Fruit fly (Drosophila melanogaster) S2 (cell line): ENCODE data around the gene mil.
A peak's percentile ranks its signal among the peaks of the same experiment; 100 is the strongest.
"Not testable (repeated sequence)": the region's sequence is repeated elsewhere in the genome, so short reads cannot be mapped to it uniquely, and the experiment has no call there.

Experiments
- CG8478 ChIP-seq: fragments of >200 bp; optimal IDR thresholded peaks from 2 replicates; lab custom pipeline; 2018
- CTCF ChIP-seq, 2 experiments: fragments of >200 bp; optimal IDR thresholded peaks; 2 replicates each; lab custom pipeline; 2018

Gene mil

DNA sequence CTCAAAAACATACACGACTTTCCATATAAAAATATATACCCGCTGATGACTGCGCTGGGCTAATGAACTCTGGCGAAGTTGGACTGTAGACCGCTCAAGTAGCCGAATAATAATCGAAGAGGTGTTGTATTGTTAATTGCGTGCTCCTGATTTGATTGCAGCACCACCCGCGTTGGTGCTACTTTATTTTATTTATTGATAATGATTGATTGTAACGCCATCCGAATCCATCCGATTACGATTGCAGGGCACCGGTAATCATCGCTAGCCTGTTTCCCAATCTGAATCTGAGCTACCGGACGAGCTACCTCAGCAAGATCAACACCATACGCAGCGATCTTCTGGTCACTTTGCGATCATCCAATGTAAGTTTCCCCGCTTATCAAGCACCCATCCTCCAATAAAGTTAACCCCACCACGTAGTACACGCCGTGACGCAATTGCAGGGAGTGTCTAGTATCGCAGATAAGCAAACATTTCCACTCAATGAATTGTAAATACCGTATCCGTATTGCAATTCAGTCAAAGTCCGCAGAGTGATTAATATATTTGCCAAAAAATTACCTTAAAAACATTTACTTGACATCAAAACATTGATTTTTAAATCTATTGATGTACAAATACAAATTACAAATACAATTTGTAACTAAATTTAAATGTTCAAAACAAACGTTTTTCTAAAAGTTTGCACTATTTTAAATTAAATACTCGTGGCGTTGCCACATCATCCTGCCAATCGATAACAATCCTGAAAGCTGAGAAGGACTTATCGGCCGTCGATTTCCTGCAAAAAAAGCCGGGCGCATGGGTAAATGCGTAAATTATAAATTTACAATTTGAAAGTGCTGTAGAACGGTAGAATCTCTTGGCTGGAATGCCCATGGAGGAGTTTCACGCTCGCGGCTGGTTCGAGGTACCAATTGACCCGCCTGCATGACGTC lies 17.0 kb downstream of the mil start:
- TF ChIP-seq CG8478 (no peak), CTCF (optimal IDR thresholded peaks at IDR 0.05; lab: Kevin White, UChicago) (no peak)

DNA sequence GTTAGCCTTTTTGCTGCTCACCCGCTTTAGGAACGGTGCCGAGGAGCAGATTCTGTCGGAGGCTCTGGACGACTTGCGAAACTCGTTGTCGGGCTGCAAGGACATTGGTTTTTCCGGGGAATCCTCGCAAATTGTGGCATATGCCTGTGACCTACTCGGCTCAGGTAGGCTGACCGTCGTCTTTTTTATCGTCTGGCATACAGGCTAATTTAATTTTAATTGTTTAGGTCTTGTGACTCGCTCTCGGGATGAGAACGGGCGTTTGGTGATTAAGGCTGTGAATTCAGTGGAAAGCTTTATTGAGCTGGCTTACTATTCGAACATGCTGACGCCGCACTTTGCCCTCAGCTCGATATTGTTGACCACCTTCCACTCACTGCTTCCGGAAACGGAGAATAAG lies 19.2 kb downstream of the mil start:
- TF ChIP-seq CG8478 (no peak), CTCF (optimal IDR thresholded peaks at IDR 0.05; lab: Kevin White, UChicago) (no peak)

DNA sequence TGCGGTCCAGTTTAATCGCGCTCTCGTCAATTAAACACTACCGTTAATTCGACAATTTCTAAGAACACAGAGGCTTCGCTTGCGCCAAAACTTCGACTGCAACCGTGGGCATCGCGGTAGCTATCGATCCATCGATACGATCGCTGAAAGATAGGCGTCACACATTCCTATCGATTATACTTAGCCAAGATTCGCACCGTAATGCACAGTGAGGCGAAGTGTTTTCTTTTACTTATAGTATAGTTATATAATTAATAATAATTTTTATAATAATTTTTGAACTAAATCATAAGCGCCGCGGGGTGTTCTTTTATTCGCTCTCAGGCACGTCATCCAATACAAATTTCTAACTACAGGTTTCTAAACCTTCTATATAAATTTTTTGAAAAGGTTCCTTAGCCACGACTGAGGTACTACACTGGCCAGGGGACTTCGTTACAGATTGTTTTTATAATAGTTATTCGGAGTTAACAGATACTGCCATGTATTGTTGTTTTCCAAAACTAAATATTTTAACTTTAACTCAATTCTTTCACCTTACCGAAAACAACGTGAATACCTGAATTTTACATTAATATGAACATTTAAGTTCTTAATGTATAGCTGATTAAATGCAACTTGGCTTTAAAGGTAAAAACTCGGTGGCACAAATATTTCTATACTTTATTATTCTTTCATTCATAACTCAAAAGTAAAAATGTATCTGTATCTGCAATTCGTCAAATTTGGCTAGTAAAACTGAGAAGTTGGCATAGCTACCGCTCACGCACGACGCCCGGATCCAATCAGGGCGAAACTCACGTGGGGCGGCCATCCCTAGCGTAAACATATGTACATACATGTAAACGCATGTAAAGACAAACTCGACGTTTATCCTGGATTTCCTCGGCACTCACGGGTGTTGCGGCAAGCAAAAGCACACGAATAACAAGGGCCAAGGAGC lies 25.8 kb downstream of the mil start, which contains the start of the genes NSD and BOD1:
NSD (minus strand) TSS at position 102 of the 943 bp plus-strand sequence.
BOD1 (plus strand) TSS at position 494 of the 943 bp plus-strand sequence.
- TF ChIP-seq CTCF (optimal IDR thresholded peaks at IDR 0.05; lab: Kevin White, UChicago) (no peak), CG8478 (no peak)

DNA sequence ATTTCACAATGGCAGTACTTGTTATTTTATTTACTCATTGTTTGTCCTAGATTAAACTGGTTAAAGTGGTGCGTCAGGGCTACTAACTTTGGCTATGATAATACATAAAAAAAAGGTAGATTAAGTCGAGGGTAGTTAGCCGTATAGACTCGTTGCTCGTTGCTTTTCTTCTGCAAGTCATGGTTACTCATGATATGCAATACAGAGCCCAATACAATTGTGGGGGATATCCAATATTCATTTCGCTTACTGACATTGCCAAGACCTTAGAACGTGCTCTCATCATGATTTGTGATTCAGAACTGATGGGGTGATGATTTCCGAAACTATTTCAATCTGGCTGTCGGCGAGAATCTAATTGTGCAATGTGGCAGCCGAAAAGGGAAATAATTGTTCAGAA lies 33.2 kb downstream of the mil start:
- TF ChIP-seq CG8478 (no peak), CTCF (optimal IDR thresholded peaks at IDR 0.05; lab: Kevin White, UChicago) (no peak)

DNA sequence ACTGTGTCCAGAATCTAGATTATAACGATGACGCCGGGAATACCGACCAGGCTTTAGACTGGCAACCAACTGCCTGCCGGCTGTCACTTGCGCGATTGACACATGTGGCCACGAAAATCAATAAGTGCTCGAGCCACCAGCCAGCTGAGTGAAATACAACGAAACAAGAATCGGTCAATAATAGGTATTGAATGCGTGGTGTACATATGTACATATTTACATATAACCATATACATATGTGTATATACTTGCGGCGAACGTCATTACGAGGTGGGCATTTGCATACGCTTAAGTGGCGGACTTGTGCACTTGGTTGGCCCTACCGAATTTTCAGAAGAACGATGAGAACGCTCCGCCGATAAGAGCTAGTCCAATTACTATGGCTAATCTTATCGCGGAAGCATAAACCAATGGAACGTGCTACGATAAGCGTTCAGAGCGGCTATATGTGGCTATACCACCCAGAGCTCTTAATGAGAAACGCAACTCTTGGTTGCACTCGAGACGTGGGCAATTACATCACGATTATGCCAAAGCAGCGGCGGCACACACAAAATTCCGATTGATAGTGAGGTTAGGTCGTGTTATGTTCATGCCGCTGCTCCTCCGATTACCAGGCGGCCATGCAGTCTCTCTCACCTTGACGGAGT lies 34.4 kb downstream of the mil start:
- no peak for TF ChIP-seq CTCF (optimal IDR thresholded peaks at IDR 0.05; lab: Kevin White, UChicago)
- TF ChIP-seq CG8478: no peak

DNA sequence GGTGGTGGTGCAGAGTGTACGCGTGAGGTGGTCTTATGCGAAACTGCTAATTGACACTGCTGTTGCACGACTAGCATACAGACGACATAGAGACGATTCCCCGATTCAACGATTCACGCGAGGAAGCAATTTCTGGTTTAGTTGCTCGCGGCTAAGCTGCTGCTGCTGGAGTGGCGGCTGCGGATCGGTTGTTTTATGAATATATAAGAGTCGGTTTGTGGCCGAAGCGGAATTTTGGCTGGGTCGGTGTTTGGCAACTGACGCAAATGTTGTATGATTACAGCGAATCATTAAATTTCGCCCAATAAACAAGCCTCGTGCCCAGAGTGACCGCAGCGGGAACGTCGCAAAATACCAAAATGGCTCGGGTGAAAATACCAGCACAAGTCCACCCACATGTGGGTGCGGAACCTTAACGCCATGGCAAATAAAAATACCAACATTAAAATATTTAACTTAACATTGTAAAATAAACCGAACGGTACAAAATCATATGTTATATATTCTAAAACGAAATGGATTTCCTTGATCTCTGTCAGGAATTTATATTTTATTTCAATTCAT lies 35.5 kb downstream of the mil start, which contains the start of gene mfrn:
mfrn (minus strand) TSS at position 340 of the 564 bp plus-strand sequence.
- TF ChIP-seq CTCF (optimal IDR thresholded peaks at IDR 0.05; lab: Kevin White, UChicago): peak in 1 of 2 experiments; percentile 18
- TF ChIP-seq CG8478: no peak

DNA sequence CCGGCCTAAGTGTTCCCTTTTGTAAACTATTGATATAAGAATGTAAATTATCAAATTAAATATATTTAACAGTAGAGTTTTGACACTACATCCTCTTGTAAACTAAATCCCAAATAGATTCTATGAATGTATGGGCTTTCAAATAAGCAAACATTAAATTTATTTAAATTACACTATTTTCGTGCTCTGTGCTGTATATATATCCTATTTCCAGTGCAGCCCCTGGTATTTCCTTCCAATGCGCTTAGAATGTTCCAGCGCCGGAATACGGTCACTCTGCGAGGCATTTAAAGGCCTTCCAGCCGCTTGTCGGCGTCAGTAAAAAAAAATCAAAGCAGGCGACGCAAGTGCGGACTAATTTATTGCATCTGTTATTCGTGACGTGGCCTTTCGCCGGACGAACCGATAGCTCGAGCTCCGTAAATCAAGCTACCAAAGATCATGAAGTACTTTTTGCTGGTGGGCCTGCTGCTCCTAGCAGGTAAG lies 36.2 kb downstream of the mil start, which contains the start of gene Gp93:
Gp93 (plus strand) TSS at position 291 of the 486 bp plus-strand sequence.
- TF ChIP-seq CTCF (optimal IDR thresholded peaks at IDR 0.05; lab: Kevin White, UChicago): no peak
- TF ChIP-seq CG8478: no peak

DNA sequence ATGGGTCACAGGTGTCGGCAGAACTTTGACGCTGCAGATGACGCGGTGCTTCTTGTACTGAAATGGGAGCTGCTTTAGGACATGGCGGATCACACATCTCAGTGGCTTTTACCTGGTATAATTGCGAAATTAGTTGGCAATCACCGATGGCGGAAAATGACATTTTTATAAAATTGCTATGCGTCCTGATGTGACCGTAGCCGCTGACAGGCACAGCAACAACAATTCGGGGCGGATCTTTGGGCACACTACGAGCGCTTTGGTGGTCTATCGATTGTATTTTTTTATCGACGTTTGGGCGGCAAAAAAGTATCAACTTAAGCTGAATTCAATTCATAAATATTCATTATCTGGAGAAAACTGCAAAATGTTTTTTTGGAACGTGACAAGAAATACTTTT lies 41.6 kb downstream of the mil start, which contains the start of gene CG4951:
CG4951 (minus strand) TSS at position 223 of the 400 bp plus-strand sequence.
- TF ChIP-seq CG8478: no peak
- TF ChIP-seq CTCF (optimal IDR thresholded peaks at IDR 0.05; lab: Kevin White, UChicago): no peak

DNA sequence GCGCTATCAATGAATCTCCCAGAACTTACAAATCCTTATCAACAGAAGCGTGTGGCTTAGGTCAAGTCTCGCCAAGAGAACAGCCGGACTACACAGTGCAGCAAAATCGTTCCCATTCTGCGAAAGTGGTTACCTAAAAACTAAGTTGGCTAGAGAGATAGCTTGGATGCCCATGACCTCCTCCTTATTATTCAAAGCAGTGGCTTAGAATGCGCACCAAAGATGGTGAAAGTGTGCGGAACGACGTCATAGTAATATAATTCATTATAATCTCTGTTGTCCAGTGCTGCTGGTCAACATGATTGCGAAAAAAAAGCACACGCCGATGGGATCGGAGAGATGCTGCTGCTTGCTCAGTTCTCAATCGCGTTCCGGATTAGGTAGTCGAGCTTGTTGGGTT lies 42.3 kb downstream of the mil start, which contains the start of gene Nep7:
Nep7 (plus strand) TSS at position 385 of the 400 bp plus-strand sequence.
- TF ChIP-seq CG8478: no peak
- TF ChIP-seq CTCF (optimal IDR thresholded peaks at IDR 0.05; lab: Kevin White, UChicago): no peak

DNA sequence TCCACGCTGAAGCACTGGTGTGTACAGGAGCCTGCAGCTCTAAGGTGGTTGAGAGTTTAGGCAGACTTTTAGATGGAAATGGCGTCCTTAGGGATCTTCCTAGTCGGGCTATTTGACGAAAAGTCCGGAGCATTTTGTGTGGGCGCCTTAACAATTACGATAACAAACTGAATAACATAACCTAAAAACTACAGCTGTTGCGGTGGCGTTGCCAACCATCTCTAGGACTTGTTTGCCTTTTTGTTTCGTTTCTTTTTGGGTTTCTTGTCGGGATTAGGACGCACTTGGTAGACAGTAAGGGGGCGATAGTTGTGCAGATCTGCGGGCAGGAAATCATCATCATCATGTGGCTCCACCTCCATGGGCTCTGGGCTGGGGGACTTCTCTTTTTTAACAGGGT lies 45.7 kb downstream of the mil start:
- no peak for TF ChIP-seq CG8478
- TF ChIP-seq CTCF (optimal IDR thresholded peaks at IDR 0.05; lab: Kevin White, UChicago): no peak

DNA sequence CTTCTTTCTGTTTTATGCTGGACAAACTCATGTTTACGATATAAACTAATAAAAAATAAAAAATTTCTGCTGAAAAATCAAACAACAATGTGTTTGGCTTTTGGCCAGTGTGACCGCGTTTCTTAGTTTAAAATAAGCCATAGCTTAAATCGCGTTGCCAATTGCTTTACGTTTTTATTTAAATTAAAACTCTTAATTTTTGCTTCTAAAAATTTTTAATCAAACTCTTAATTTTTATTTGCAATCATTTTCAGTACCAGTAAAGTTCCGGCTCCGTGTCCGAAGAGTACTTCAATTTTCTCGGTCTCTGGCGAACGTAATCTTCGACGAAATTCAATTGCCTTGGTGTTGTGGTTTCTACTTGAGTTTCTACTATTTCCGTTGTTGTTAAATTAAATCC lies 46.9 kb downstream of the mil start, which contains the start of the genes CG42487 and CG4884:
CG42487 (minus strand) TSS at position 101 of the 400 bp plus-strand sequence.
CG4884 (minus strand) TSS at position 101 of the 400 bp plus-strand sequence.
- TF ChIP-seq CTCF (optimal IDR thresholded peaks at IDR 0.05; lab: Kevin White, UChicago); CG8478: not testable (repeated sequence)

DNA sequence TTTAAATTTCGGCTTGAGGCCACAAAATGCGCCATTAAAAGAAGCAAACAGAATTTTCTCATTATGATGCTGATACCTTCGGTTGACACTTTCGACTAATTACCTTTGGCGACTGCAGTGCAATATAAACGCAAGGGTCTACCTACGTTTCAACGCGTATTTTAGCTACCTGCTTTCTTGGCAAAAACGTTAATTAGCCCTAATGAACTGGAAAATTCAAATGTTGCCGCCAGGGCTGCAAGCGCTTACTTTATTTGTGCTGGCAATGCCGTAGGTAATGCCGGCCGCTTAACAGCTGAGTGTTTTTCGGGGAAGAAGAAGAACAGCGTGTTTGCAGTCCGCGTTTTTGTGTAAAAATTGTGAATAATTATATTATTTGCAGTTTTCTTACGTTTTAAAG lies 48.2 kb downstream of the mil start, which contains the start of gene CG31253:
CG31253 (minus strand) TSS at position 101 of the 400 bp plus-strand sequence.
- not testable (repeated sequence) for TF ChIP-seq CTCF (optimal IDR thresholded peaks at IDR 0.05; lab: Kevin White, UChicago); CG8478

DNA sequence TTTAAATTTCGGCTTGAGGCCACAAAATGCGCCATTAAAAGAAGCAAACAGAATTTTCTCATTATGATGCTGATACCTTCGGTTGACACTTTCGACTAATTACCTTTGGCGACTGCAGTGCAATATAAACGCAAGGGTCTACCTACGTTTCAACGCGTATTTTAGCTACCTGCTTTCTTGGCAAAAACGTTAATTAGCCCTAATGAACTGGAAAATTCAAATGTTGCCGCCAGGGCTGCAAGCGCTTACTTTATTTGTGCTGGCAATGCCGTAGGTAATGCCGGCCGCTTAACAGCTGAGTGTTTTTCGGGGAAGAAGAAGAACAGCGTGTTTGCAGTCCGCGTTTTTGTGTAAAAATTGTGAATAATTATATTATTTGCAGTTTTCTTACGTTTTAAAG lies 50.9 kb downstream of the mil start, which contains the start of the genes CG31131 and CG4849:
CG31131 (minus strand) TSS at position 101 of the 400 bp plus-strand sequence.
CG4849 (plus strand) TSS at position 297 of the 400 bp plus-strand sequence.
- not testable (repeated sequence) for TF ChIP-seq CTCF (optimal IDR thresholded peaks at IDR 0.05; lab: Kevin White, UChicago); CG8478
